Worm (Caenorhabditis elegans): ENCODE results near the gene sdz-37.

DNA sequence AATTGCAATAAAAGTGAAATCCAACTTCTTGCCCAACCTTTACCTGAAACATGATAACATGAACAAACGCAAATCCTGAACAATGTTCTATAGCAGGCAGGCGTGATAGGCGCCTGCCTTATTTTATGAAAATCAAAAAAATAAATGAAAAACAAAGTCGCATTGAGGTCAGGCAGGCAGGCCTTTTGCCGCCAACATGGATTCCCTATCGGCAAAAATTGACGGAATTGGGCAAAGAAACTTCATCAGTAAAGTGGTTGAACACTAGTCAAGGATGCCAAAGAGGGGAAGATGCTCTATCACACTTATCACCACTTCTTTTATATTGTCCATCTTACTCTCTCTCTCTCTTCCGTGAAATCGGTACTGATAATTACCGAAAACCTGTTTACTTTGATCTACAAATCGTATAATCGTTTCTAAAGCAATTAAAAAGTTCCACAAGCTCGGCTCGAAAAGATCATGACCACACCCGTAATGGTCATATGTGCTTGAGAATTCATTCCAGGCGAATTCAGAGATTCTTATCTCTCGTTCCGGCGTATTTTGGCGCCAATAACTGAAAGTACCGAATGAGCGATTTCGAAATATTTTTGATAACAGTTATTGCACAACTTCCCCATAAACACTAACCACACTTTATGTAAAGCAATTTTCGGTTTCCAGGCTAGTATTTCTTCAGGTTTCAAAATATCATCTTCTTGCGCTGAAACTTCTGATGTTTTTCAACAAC lies 17.3 kb downstream of the sdz-37 start, which contains the start of the genes clec-60 and ZK666.11:
- TF ChIP-seq W03F9.2 (tag; optimal IDR thresholded peaks at IDR 0.05) (no peak), dao-5 (tag; optimal IDR thresholded peaks at IDR 0.05) (no peak)
